Worm (Caenorhabditis elegans): ENCODE data around the gene eri-12.

eri-12 gene

DNA sequence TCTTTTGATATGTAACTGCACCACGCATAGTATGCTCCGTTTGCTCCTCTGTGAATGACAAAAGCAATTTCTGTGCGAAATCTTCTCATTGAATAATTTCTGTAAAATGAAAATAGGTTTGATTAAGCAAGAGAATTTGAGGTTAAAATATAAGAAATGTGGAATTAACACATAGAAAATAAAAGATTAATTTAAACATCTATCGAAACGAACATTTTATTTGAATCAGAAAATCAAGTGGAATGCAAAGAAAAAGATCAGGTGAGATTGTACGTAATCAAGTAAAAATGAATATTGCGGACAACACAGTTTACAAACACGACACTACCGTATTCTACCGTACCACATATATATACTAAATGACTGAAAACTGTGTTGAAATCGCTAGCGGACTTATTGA is 15.7 kb upstream of the eri-12 start, which contains the start of gene B0001.8:
Gene B0001.8, minus strand, starts transcription at position 101 of the 400 bp plus-strand sequence.
- TF ChIP-seq odd-2 (tag; optimal IDR thresholded peaks at IDR 0.05) = no peak
- TF ChIP-seq K09A11.1 (tag; optimal IDR thresholded peaks at IDR 0.05; ENCODE audit: insufficient read depth) = no peak
- TF ChIP-seq ets-4 (tag; optimal IDR thresholded peaks at IDR 0.05) = no peak
- TF ChIP-seq hlh-30 (tag; optimal IDR thresholded peaks at IDR 0.05; ENCODE audit: insufficient read depth) = no peak

DNA sequence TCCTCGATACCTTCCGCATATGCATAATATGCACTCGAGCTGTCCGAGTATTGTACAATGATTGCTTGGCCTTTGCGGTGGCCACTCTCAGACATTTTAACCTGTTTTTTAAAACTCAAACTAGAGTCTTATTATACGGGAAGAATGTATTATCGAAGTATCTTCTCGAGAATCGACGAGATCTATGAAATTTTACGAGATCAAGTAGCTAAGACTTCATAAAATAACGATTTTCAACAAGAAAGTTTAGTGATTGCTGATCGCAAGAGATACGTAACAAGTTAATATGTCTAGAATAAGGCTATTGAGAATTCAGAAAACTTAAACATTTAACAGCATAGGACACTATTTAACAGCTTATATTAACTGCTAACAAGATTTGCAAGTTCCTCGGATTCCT is 13.4 kb upstream of the eri-12 start, which contains the start of gene B0001.5:
Gene B0001.5, minus strand, starts transcription at position 101 of the 400 bp plus-strand sequence.
- no peak for TF ChIP-seq ztf-16 (tag; optimal IDR thresholded peaks at IDR 0.05)
- TF ChIP-seq gmeb-2 (tag; optimal IDR thresholded peaks at IDR 0.05) = no peak
- TF ChIP-seq ceh-19 (GFP tag; optimal IDR thresholded peaks at IDR 0.05) = no peak
- TF ChIP-seq ceh-34 (tag; optimal IDR thresholded peaks at IDR 0.05) = no peak
- no peak for TF ChIP-seq unc-42 (tag; optimal IDR thresholded peaks at IDR 0.05)
- TF ChIP-seq nhr-232 (tag; optimal IDR thresholded peaks at IDR 0.05) = no peak
- no peak for TF ChIP-seq ama-1 (optimal IDR thresholded peaks at IDR 0.05)
- TF ChIP-seq unc-3 (GFP tag; conservative IDR thresholded peaks at IDR 0.05) = no peak
- no peak for TF ChIP-seq unc-3 (tag; optimal IDR thresholded peaks at IDR 0.05)
- TF ChIP-seq ceh-2 (tag; optimal IDR thresholded peaks at IDR 0.05) = no peak
- no peak for TF ChIP-seq hlh-15 (tag; optimal IDR thresholded peaks at IDR 0.05)
- no peak for TF ChIP-seq npax-4 (tag; optimal IDR thresholded peaks at IDR 0.05)
- no peak for TF ChIP-seq pros-1 (tag; optimal IDR thresholded peaks at IDR 0.05)
- no peak for TF ChIP-seq ceh-31 (tag; optimal IDR thresholded peaks at IDR 0.05)
- TF ChIP-seq nhr-11 (tag; optimal IDR thresholded peaks at IDR 0.05) = no peak
- TF ChIP-seq che-1 (tag; optimal IDR thresholded peaks at IDR 0.05) = no peak
- no peak for TF ChIP-seq ets-4 (tag; optimal IDR thresholded peaks at IDR 0.05)
- no peak for TF ChIP-seq ceh-45 (GFP tag; IDR thresholded peaks at IDR 0.05)
- no peak for TF ChIP-seq dmd-4 (tag; optimal IDR thresholded peaks at IDR 0.05; ENCODE audit: borderline replicate concordance)

DNA sequence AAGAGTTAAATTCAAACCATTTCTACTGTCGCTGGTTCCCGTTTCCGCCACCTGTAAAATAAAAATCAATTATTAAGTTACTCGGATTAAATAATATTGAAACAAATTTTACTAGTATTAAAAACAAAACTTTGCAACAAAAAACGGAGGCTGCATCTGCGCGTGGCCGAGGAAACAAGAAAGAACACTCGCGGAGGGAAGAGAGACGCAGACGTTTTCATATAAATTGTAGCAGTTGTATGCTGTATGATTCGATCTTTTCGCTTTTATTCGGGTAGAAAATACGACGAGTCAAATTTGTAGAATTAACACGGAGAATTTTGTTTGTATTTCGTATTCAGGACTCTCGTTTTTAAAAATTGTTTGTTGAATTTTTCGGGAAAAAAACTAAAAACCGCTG is 11.0 kb upstream of the eri-12 start, which contains the start of gene B0001.3:
Gene B0001.3, minus strand, starts transcription at position 55 of the 400 bp plus-strand sequence.
- no peak for TF ChIP-seq pha-4 (tag; optimal IDR thresholded peaks at IDR 0.05)
- TF ChIP-seq unc-55 (GFP tag; optimal IDR thresholded peaks at IDR 0.05) = no peak
- no peak for TF ChIP-seq C38D4.7 (GFP tag; optimal IDR thresholded peaks at IDR 0.05)
- TF ChIP-seq pag-3 (tag; optimal IDR thresholded peaks at IDR 0.05; ENCODE audit: borderline replicate concordance) = no peak
- no peak for TF ChIP-seq C08G9.2 (tag; optimal IDR thresholded peaks at IDR 0.05)
- TF ChIP-seq tbx-2 (tag; optimal IDR thresholded peaks at IDR 0.05) = no peak
- TF ChIP-seq pros-1 (tag; optimal IDR thresholded peaks at IDR 0.05) = no peak
- no peak for TF ChIP-seq madf-2 (tag; optimal IDR thresholded peaks at IDR 0.05)
- no peak for TF ChIP-seq ahr-1 (tag; optimal IDR thresholded peaks at IDR 0.05)
- no peak for TF ChIP-seq fax-1 (tag; optimal IDR thresholded peaks at IDR 0.05)
- no peak for TF ChIP-seq ceh-14 (tag; optimal IDR thresholded peaks at IDR 0.05)
- no peak for TF ChIP-seq ceh-22 (tag; optimal IDR thresholded peaks at IDR 0.05)
- no peak for TF ChIP-seq pat-9 (tag; optimal IDR thresholded peaks at IDR 0.05)
- no peak for TF ChIP-seq tbx-7 (tag; optimal IDR thresholded peaks at IDR 0.05)
- no peak for TF ChIP-seq ceh-9 (tag; optimal IDR thresholded peaks at IDR 0.05)
- TF ChIP-seq lin-11 (tag; optimal IDR thresholded peaks at IDR 0.05) = no peak
- TF ChIP-seq ceh-48 (tag; optimal IDR thresholded peaks at IDR 0.05) = no peak
- TF ChIP-seq F13H6.1 (tag; optimal IDR thresholded peaks at IDR 0.05) = no peak
- no peak for TF ChIP-seq hlh-15 (tag; optimal IDR thresholded peaks at IDR 0.05)
- no peak for TF ChIP-seq ztf-16 (tag; optimal IDR thresholded peaks at IDR 0.05)

DNA sequence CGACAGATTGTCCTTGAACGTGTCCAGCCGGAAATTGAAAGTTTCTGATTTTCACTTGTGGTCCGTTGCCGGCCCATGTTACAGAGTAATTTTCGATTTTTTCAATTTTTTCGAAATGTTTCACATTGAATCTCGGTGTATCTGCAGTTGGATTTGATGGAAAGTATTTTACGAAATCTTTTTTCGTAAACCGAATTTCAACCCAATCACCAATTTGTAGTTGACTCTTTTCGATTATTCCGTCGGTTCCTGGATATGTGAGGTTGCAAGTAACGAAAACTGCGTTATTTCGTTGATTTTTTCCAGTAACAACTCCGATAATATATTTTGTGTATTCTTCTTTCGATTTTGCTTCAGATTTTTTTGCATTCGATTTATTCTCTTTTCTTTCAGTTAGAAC is 7.0 kb upstream of the eri-12 start:
- TF ChIP-seq sox-2 (GFP tag; IDR thresholded peaks at IDR 0.05) = no peak
- no peak for TF ChIP-seq pha-2 (tag; optimal IDR thresholded peaks at IDR 0.05)
